Worm (Caenorhabditis elegans) whole organism, dauer: Measurements from ENCODE around the gene ZK666.12.

ENCODE experiments used
- unc-62 ChIP-seq: sonication (generic microtip); optimal IDR thresholded peaks from 2 replicates; lab custom pipeline; 2017; ENCODE audit warnings: missing biosample characterization, missing genetic modification reagents, missing genetic modification characterization

Gene ZK666.12

ce11 chrII:10495912-10496311 is at the start of gene ZK666.12:
Gene ZK666.12 (plus strand): TSS chrII:10496212.
- no peak for TF ChIP-seq unc-62 (GFP tag; lab: Kevin White, UChicago)

ce11 chrII:10446300-10446699 is 49.7 kb upstream of the ZK666.12 start:
- TF ChIP-seq unc-62 (GFP tag; lab: Kevin White, UChicago) = no peak

- no peak for TF ChIP-seq unc-62 (GFP tag; lab: Kevin White, UChicago)
Observed at ce11 chrII:10446814-10447213, 49.2 kb upstream of the ZK666.12 start.

- TF ChIP-seq unc-62 (GFP tag; lab: Kevin White, UChicago) = no peak
Observed at ce11 chrII:10447348-10448316, 48.4 kb upstream of the ZK666.12 start, which contains the start of gene ZK673.2. Gene ZK673.2 (plus strand): TSS chrII:10448266.

ce11 chrII:10449707-10450106 is 46.3 kb upstream of the ZK666.12 start, which contains the start of gene lin-56:
Gene lin-56 (plus strand): TSS chrII:10450007.
- no peak for TF ChIP-seq unc-62 (GFP tag; lab: Kevin White, UChicago)

- TF ChIP-seq unc-62 (GFP tag; lab: Kevin White, UChicago) = no peak
Observed at ce11 chrII:10450335-10450734, 45.7 kb upstream of the ZK666.12 start.

ce11 chrII:10452620-10453019 is 43.4 kb upstream of the ZK666.12 start, which contains the start of gene ZK673.4:
Gene ZK673.4 (plus strand): TSS chrII:10452920.
- TF ChIP-seq unc-62 (GFP tag; lab: Kevin White, UChicago) = no peak

ce11 chrII:10456979-10457378 is 39.0 kb upstream of the ZK666.12 start, which contains the start of gene ZK673.11:
Gene ZK673.11 (plus strand): TSS chrII:10457279.
- TF ChIP-seq unc-62 (GFP tag; lab: Kevin White, UChicago) = no peak

ce11 chrII:10461207-10461606 is 34.8 kb upstream of the ZK666.12 start, which contains the start of gene ZK673.5:
Gene ZK673.5 (plus strand): TSS chrII:10461507.
- TF ChIP-seq unc-62 (GFP tag; lab: Kevin White, UChicago) = no peak

ce11 chrII:10464230-10464920 is 31.6 kb upstream of the ZK666.12 start, which contains the start of the genes ZK673.6 and sdz-37:
Gene ZK673.6 (minus strand): TSS chrII:10464330.
Gene sdz-37 (plus strand): TSS chrII:10464870.
- no peak for TF ChIP-seq unc-62 (GFP tag; lab: Kevin White, UChicago)

- no peak for TF ChIP-seq unc-62 (GFP tag; lab: Kevin White, UChicago)
Observed at ce11 chrII:10466552-10466951, 29.5 kb upstream of the ZK666.12 start, which contains the start of gene tnc-2. Gene tnc-2 (plus strand): TSS chrII:10466852.

ce11 chrII:10470159-10470558 is 25.9 kb upstream of the ZK666.12 start, which contains the start of gene clec-143:
Gene clec-143 (minus strand): TSS chrII:10470297.
- TF ChIP-seq unc-62 (GFP tag; lab: Kevin White, UChicago) = no peak

- no peak for TF ChIP-seq unc-62 (GFP tag; lab: Kevin White, UChicago)
Observed at ce11 chrII:10471247-10471646, 24.8 kb upstream of the ZK666.12 start, which contains the start of gene ZK666.1. Gene ZK666.1 (minus strand): TSS chrII:10471347.

ce11 chrII:10471790-10472189 is 24.2 kb upstream of the ZK666.12 start, which contains the start of gene ZK666.2:
Gene ZK666.2 (minus strand): TSS chrII:10471890.
- TF ChIP-seq unc-62 (GFP tag; lab: Kevin White, UChicago) = no peak

- TF ChIP-seq unc-62 (GFP tag; lab: Kevin White, UChicago) = no peak
Observed at ce11 chrII:10476039-10476438, 20.0 kb upstream of the ZK666.12 start, which contains the start of gene clec-58. Gene clec-58 (minus strand): TSS chrII:10476139.
